Fruit fly (Drosophila melanogaster): ENCODE measurements around the gene Sf3b5.

The Sf3b5 gene

dm6 chr3R:9057398-9058058 lies 42.4 kb upstream of the Sf3b5 start (continued):
- TF ChIP-seq H2.0 (GFP tag; IDR thresholded peaks at IDR 0.05) = no peak
- TF ChIP-seq Ets65A (GFP tag) = peak; percentile 95
- TF ChIP-seq CG10959 (GFP tag; IDR thresholded peaks at IDR 0.05) = no peak
- no peak for TF ChIP-seq gt (GFP tag; IDR thresholded peaks at IDR 0.05)
- peak; percentile 97 for TF ChIP-seq CG2202 (tag; optimal IDR thresholded peaks at IDR 0.05)
- peak; percentile 12 for TF ChIP-seq CG8089 (GFP tag; optimal IDR thresholded peaks at IDR 0.05)
- TF ChIP-seq Abd-B (GFP tag; optimal IDR thresholded peaks at IDR 0.05) = peak; percentile 95
- peak; percentile 98 for TF ChIP-seq unpg (GFP tag; optimal IDR thresholded peaks at IDR 0.05)
- TF ChIP-seq CG14050 (GFP tag; IDR thresholded peaks at IDR 0.05) = no peak
- TF ChIP-seq CG1603 (tag; optimal IDR thresholded peaks at IDR 0.05) = peak; percentile 74
- TF ChIP-seq stwl (tag; optimal IDR thresholded peaks at IDR 0.05) = peak; percentile 59
- peak; percentile 98 for TF ChIP-seq BtbVII (GFP tag; optimal IDR thresholded peaks at IDR 0.05)
- peak; percentile 97 for TF ChIP-seq fd3F (GFP tag; optimal IDR thresholded peaks at IDR 0.05)
- peak; percentile 59 to 96 for TF ChIP-seq dpn (GFP tag; optimal IDR thresholded peaks at IDR 0.05)
- no peak for TF ChIP-seq Aef1 (GFP tag; IDR thresholded peaks at IDR 0.05)
- peak; percentile 99 for TF ChIP-seq CG10979 (tag; optimal IDR thresholded peaks at IDR 0.05)
- TF ChIP-seq CG6683 (GFP tag; optimal IDR thresholded peaks at IDR 0.05) = peak; percentile 98
- TF ChIP-seq NfI (GFP tag; optimal IDR thresholded peaks at IDR 0.05) = peak; percentile 97
- peak; percentile 98 for TF ChIP-seq Ssrp (tag; optimal IDR thresholded peaks at IDR 0.05)
- TF ChIP-seq CG31441 (GFP tag; IDR thresholded peaks at IDR 0.05) = no peak
- no peak for TF ChIP-seq Taf1 (GFP tag; IDR thresholded peaks at IDR 0.05)
- TF ChIP-seq CG17186 (GFP tag; optimal IDR thresholded peaks at IDR 0.05) = peak; percentile 51
- peak; percentile 92 for TF ChIP-seq kah (GFP tag; optimal IDR thresholded peaks at IDR 0.05)
- TF ChIP-seq CG6175 (GFP tag; IDR thresholded peaks at IDR 0.05) = no peak
- TF ChIP-seq ewg (GFP tag; optimal IDR thresholded peaks at IDR 0.05) = peak; percentile 81
- TF ChIP-seq Hmr (GFP tag; optimal IDR thresholded peaks at IDR 0.05) = peak; percentile 99
- TF ChIP-seq CG5245 (GFP tag; optimal IDR thresholded peaks at IDR 0.05) = peak; percentile 74
- peak; percentile 99 for TF ChIP-seq grau (tag; optimal IDR thresholded peaks at IDR 0.05)
- peak; percentile 99 for TF ChIP-seq CG18599 (GFP tag; optimal IDR thresholded peaks at IDR 0.05)
- TF ChIP-seq Spps (tag; optimal IDR thresholded peaks at IDR 0.05) = peak; percentile 99
- TF ChIP-seq bowl (GFP tag; IDR thresholded peaks at IDR 0.05) = no peak
- peak; percentile 98 for TF ChIP-seq odd (GFP tag; optimal IDR thresholded peaks at IDR 0.05)
- TF ChIP-seq pros (GFP tag; optimal IDR thresholded peaks at IDR 0.05) = peak; percentile 90
- no peak for TF ChIP-seq jigr1 (GFP tag; IDR thresholded peaks at IDR 0.05)
- no peak for TF ChIP-seq CG14667 (GFP tag; IDR thresholded peaks at IDR 0.05)
- TF ChIP-seq CG1792 (GFP tag; optimal IDR thresholded peaks at IDR 0.05) = peak; percentile 28
- TF ChIP-seq Nf-YB (GFP tag; optimal IDR thresholded peaks at IDR 0.05) = peak; percentile 92
- peak; percentile 92 for TF ChIP-seq CG1602 (GFP tag; optimal IDR thresholded peaks at IDR 0.05)
- TF ChIP-seq YL-1 (GFP tag; optimal IDR thresholded peaks at IDR 0.05) = peak; percentile 95
- TF ChIP-seq CG33557 (GFP tag; optimal IDR thresholded peaks at IDR 0.05) = peak; percentile 100

dm6 chr3R:9057032-9057397 lies 41.9 kb upstream of the Sf3b5 start:
- no peak for TF ChIP-seq CG9876 (GFP tag; optimal IDR thresholded peaks at IDR 0.05)
- peak; percentile 24 for TF ChIP-seq gro (GFP tag; optimal IDR thresholded peaks at IDR 0.05)
- no peak for TF ChIP-seq CG8290 (GFP tag; optimal IDR thresholded peaks at IDR 0.05)
- peak in 1 of 2 experiments; percentile 70 for TF ChIP-seq CG8290 (tag; optimal IDR thresholded peaks at IDR 0.05)
- peak; percentile 88 for TF ChIP-seq yki (optimal IDR thresholded peaks at IDR 0.05)
- peak; percentile 35 for TF ChIP-seq CG13624 (GFP tag; optimal IDR thresholded peaks at IDR 0.05)
- TF ChIP-seq Trl (optimal IDR thresholded peaks at IDR 0.05) = peak in 1 of 2 experiments; percentile 98
- TF ChIP-seq Trl (GFP tag; optimal IDR thresholded peaks at IDR 0.05) = peak; percentile 7
- no peak for TF ChIP-seq Bteb2 (GFP tag; optimal IDR thresholded peaks at IDR 0.05)
- peak; percentile 82 for TF ChIP-seq Med (GFP tag)
- peak; percentile 24 for TF ChIP-seq NC2α (GFP tag; optimal IDR thresholded peaks at IDR 0.05)
- TF ChIP-seq Jarid2 (GFP tag; optimal IDR thresholded peaks at IDR 0.05) = peak; percentile 51
- TF ChIP-seq luna (GFP tag; optimal IDR thresholded peaks at IDR 0.05) = peak; percentile 8
- peak; percentile 21 for TF ChIP-seq maf-S (GFP tag; optimal IDR thresholded peaks at IDR 0.05)

All from whole organism, embryonic.